Fruit fly (Drosophila melanogaster): Measurements from ENCODE around the gene raskol.

dm6 chrX:17712466-17712865 lies 2.5 kb downstream of the raskol start:
- TF ChIP-seq Hsf (GFP tag; optimal IDR thresholded peaks at IDR 0.05) (no peak), salm (tag; optimal IDR thresholded peaks at IDR 0.05) (no peak)
